Worm (Caenorhabditis elegans): ENCODE data around the gene mdt-10.
A peak's percentile ranks its signal among the peaks of the same experiment; 100 is the strongest.

The mdt-10 gene

DNA sequence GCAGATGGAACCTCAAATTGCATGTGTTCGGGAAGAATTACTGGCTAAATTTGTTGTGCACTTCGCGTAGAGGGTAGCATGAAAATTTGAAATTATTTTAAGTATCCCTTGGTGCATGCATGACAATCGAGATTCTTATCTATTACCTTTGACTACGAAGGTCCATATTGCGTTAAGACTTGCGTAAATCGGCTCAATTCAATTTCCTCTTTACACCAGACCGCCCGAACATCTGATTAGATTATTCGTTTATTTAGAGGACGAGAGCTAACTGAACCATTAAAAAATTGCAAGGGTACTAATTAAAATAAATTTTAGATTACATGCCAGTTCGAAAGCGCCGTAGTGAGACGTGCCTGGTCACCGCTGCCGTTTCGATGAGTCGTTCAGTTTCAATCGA is 37.3 kb downstream of the mdt-10 start:
- TF ChIP-seq nhr-76 (tag; optimal IDR thresholded peaks at IDR 0.05) (no peak), eor-1 (tag; optimal IDR thresholded peaks at IDR 0.05) (no peak)

DNA sequence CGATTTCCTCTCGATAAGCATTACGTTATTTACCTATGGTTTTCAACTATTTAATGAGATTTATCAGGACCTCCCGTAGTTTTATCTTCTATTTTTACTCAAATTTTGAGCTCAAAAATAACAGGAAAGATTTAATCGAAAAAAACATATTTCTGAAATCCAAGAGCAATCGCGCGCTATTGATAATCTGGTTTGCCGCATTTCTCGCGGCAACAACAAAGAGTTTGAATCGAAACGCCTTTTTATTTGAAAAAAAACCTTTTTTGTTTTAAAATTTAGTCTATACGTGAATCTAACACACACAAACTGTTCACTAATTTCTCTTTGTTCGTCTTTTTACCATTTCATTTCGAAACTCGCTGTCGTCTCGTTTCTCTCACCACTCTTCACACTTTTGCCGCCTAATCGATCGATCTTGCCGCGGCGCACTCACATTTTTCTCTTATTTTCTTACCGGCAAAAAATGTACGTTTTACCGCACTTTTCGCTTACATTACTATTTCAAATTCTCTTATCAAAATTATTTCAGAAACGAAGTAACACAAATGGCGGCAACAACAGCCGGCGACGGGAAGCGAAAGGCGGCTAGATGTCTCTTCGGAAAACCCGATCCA is 38.6 kb downstream of the mdt-10 start, which contains the start of gene cki-2:
Gene cki-2 (plus strand): TSS at position 337 of the 614 bp plus-strand sequence.
- no peak for TF ChIP-seq aly-2 (tag; optimal IDR thresholded peaks at IDR 0.05)
- TF ChIP-seq nfya-1 (tag; optimal IDR thresholded peaks at IDR 0.05; ENCODE audit: insufficient read depth): peak; percentile 39
- TF ChIP-seq pha-4 (tag; optimal IDR thresholded peaks at IDR 0.05): peak; percentile 13
- TF ChIP-seq fkh-2 (tag; optimal IDR thresholded peaks at IDR 0.05): no peak
- no peak for TF ChIP-seq nhr-237 (tag; optimal IDR thresholded peaks at IDR 0.05)
- TF ChIP-seq lin-15B (tag; optimal IDR thresholded peaks at IDR 0.05): peak; percentile 25
- peak; percentile 54 for TF ChIP-seq elt-2 (tag; optimal IDR thresholded peaks at IDR 0.05)
- TF ChIP-seq ceh-9 (tag; optimal IDR thresholded peaks at IDR 0.05): no peak

DNA sequence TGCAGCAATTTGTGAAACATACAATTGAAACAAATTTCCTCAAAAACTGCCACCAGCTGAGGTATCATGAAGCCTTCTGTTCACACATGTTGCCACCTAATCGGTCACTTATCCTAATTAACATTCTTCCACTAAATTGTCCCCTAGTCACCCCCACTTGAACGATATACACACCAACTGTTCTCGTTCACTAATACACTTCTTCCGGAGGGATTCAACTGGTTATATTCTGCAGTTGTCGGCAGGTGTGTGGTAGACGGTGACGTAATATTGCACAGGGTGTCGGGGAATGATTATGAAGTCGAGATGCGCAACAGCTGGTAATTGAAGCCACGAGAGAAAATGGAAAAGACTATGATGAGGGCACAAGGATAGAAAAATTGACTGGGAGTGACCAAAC is 39.4 kb downstream of the mdt-10 start:
- no peak for TF ChIP-seq elt-1 (tag; optimal IDR thresholded peaks at IDR 0.05)
- TF ChIP-seq aly-2 (tag; optimal IDR thresholded peaks at IDR 0.05): no peak
- TF ChIP-seq nhr-12 (tag; optimal IDR thresholded peaks at IDR 0.05): no peak
- TF ChIP-seq nhr-77 (tag; optimal IDR thresholded peaks at IDR 0.05): no peak
- no peak for TF ChIP-seq nhr-237 (tag; optimal IDR thresholded peaks at IDR 0.05)
- no peak for TF ChIP-seq elt-3 (tag; optimal IDR thresholded peaks at IDR 0.05)
- no peak for TF ChIP-seq ceh-82 (tag; optimal IDR thresholded peaks at IDR 0.05)
- no peak for TF ChIP-seq ceh-16 (tag; optimal IDR thresholded peaks at IDR 0.05)

ce11 chrII:7814915-7815314 is 39.9 kb downstream of the mdt-10 start:
- TF ChIP-seq R02D3.7 (tag; optimal IDR thresholded peaks at IDR 0.05) (no peak), elt-2 (tag; optimal IDR thresholded peaks at IDR 0.05) (peak; percentile 89), pqm-1 (tag; optimal IDR thresholded peaks at IDR 0.05) (peak; percentile 50), pha-4 (tag; optimal IDR thresholded peaks at IDR 0.05) (peak; percentile 39)

- TF ChIP-seq lsy-12 (tag; optimal IDR thresholded peaks at IDR 0.05) (no peak), snpc-4 (tag; optimal IDR thresholded peaks at IDR 0.05) (no peak), nhr-67 (tag; optimal IDR thresholded peaks at IDR 0.05) (no peak), nhr-12 (tag; optimal IDR thresholded peaks at IDR 0.05) (no peak)
Measured at ce11 chrII:7814215-7814614, 40.6 kb downstream of the mdt-10 start.

DNA sequence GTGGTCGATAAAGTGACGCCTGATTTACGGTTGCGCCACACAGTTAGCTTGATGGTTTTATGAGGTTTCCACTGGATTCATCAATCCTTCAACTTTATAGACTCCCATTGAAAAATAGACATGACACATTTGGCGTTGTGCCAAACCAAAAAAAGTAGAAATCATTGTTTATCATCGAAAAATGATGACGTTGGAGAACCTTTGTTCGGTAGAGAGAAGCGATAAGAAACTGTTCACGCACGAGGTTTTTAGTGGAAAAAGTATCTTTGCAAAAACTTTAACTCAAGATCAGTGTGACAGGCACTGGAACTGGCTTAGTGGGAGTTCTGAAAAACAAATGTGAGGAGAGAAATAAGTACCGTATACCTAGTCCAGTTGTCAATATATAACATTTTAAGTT is 41.2 kb downstream of the mdt-10 start:
- TF ChIP-seq nfya-1 (tag; optimal IDR thresholded peaks at IDR 0.05; ENCODE audit: insufficient read depth) (no peak), nhr-76 (tag; optimal IDR thresholded peaks at IDR 0.05) (no peak), elt-2 (tag; optimal IDR thresholded peaks at IDR 0.05) (peak; percentile 74), jun-1 (tag; optimal IDR thresholded peaks at IDR 0.05) (no peak), sea-2 (GFP tag; optimal IDR thresholded peaks at IDR 0.05) (no peak), ceh-28 (tag; optimal IDR thresholded peaks at IDR 0.05) (no peak), pqm-1 (tag; optimal IDR thresholded peaks at IDR 0.05) (peak; percentile 33), nhr-12 (tag; optimal IDR thresholded peaks at IDR 0.05) (no peak), nhr-11 (tag; optimal IDR thresholded peaks at IDR 0.05) (no peak), elt-3 (tag; optimal IDR thresholded peaks at IDR 0.05) (no peak), skn-1 (tag; optimal IDR thresholded peaks at IDR 0.05) (peak; percentile 43), nhr-43 (tag; optimal IDR thresholded peaks at IDR 0.05; ENCODE audit: poor library complexity, severe bottlenecking) (no peak), snpc-4 (tag; optimal IDR thresholded peaks at IDR 0.05) (no peak), nhr-237 (tag; optimal IDR thresholded peaks at IDR 0.05) (no peak), tbx-2 (tag; optimal IDR thresholded peaks at IDR 0.05) (no peak)

DNA sequence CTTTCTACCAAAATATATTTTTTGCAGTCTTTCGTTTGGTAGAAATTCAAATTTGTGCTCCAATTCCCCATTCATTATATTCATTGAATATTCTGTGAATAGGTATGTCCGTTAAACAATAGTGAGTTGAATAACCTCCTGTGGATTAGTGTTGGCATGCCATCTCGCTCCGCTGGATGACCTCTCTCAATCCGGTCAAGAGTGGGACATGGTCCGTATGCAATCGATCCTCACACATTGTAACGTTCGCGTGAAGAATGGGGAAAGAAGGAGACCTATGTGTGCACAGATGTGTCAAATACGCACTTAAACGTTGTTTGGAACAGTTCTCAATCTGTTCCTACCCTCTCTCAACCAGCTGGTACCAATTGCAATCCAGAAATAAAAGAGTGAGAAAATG is 41.6 kb downstream of the mdt-10 start:
- TF ChIP-seq daf-12 (tag; optimal IDR thresholded peaks at IDR 0.05): no peak
- TF ChIP-seq ceh-82 (tag; optimal IDR thresholded peaks at IDR 0.05): no peak
- no peak for TF ChIP-seq hmg-11 (tag; optimal IDR thresholded peaks at IDR 0.05)
- TF ChIP-seq ceh-9 (tag; optimal IDR thresholded peaks at IDR 0.05): no peak
- no peak for TF ChIP-seq nhr-12 (tag; optimal IDR thresholded peaks at IDR 0.05)
- no peak for TF ChIP-seq lsy-12 (tag; optimal IDR thresholded peaks at IDR 0.05)
- TF ChIP-seq nfya-1 (tag; optimal IDR thresholded peaks at IDR 0.05; ENCODE audit: insufficient read depth): no peak
- TF ChIP-seq nhr-25 (tag; optimal IDR thresholded peaks at IDR 0.05): no peak
- TF ChIP-seq nhr-43 (tag; optimal IDR thresholded peaks at IDR 0.05; ENCODE audit: poor library complexity, severe bottlenecking): no peak

Data from whole organism, L3 larva.